Worm (Caenorhabditis elegans) whole organism, young adult: ENCODE measurements around the gene F14E5.2.

ENCODE experiments used
- B0261.1 ChIP-seq: sonication (generic microtip); optimal IDR thresholded peaks from 2 replicates; lab custom pipeline; 2016; ENCODE audit warnings: mild to moderate bottlenecking, missing genetic modification characterization, moderate library complexity, missing compliant biosample characterization
- B0336.3 ChIP-seq: fragments of 200-800 bp; sonication (Bioruptor generic); IDR thresholded peaks from 2 replicates; pipeline ENCODE4 v1.3.6; 2022; ENCODE audit warnings: missing genetic modification characterization, missing compliant biosample characterization
- C17E4.6 ChIP-seq: fragments of 200-800 bp; sonication (Bioruptor generic); IDR thresholded peaks from 2 replicates; pipeline ENCODE4 v1.3.6; 2022; ENCODE audit warnings: missing genetic modification reagents, missing genetic modification characterization, missing compliant biosample characterization
- F10E7.11 ChIP-seq: sonication (generic microtip); optimal IDR thresholded peaks from 2 replicates; lab custom pipeline; 2017; ENCODE audit warnings: mild to moderate bottlenecking, missing genetic modification characterization, moderate library complexity, missing compliant biosample characterization
- F23B12.7 ChIP-seq: sonication (generic microtip); optimal IDR thresholded peaks from 2 replicates; lab custom pipeline; 2017; ENCODE audit warnings: missing genetic modification characterization, mild to moderate bottlenecking, missing compliant biosample characterization, antibody characterized with exemption, moderate library complexity; ENCODE audit not compliant: insufficient read depth
- F37B4.10 ChIP-seq: fragments of 200-800 bp; sonication (Bioruptor generic); IDR thresholded peaks from 2 replicates; pipeline ENCODE4 v1.3.6; 2022; ENCODE audit warnings: missing genetic modification characterization, missing compliant biosample characterization
- F39B2.1 ChIP-seq: fragments of 200-800 bp; sonication (Bioruptor generic); IDR thresholded peaks from 2 replicates; pipeline ENCODE4 v1.3.6; 2022; ENCODE audit warnings: missing genetic modification reagents, missing genetic modification characterization, missing compliant biosample characterization
- F55B11.4 ChIP-seq: sonication (generic microtip); optimal IDR thresholded peaks from 2 replicates; lab custom pipeline; 2016; ENCODE audit warnings: missing compliant biosample characterization, missing genetic modification characterization, borderline replicate concordance; ENCODE audit not compliant: insufficient read depth
- K11D2.4 ChIP-seq: fragments of 200-800 bp; sonication (Bioruptor generic); IDR thresholded peaks from 2 replicates; pipeline ENCODE4 v1.3.6; 2022; ENCODE audit warnings: missing genetic modification reagents, missing genetic modification characterization, missing compliant biosample characterization
- Y67H2A.10 ChIP-seq: fragments of 200-800 bp; sonication (Bioruptor generic); conservative IDR thresholded peaks from 2 replicates; pipeline ENCODE4 v1.3.6; 2022; ENCODE audit warnings: missing genetic modification reagents, missing genetic modification characterization, missing compliant biosample characterization
- Y95B8A.8 ChIP-seq: fragments of 200-800 bp; sonication (Bioruptor generic); IDR thresholded peaks from 2 replicates; pipeline ENCODE4 v1.3.6; 2022; ENCODE audit warnings: missing genetic modification reagents, missing genetic modification characterization, missing compliant biosample characterization
- akir-1 ChIP-seq: fragments of 200-800 bp; sonication (Bioruptor generic); optimal IDR thresholded peaks from 2 replicates; lab custom pipeline; 2018; ENCODE audit warnings: mild to moderate bottlenecking, missing genetic modification characterization, moderate library complexity, missing compliant biosample characterization
- atf-7 ChIP-seq: sonication (generic microtip); optimal IDR thresholded peaks from 2 replicates; lab custom pipeline; 2017; ENCODE audit warnings: mild to moderate bottlenecking, missing genetic modification characterization, missing compliant biosample characterization
- attf-5 ChIP-seq: fragments of 200-800 bp; sonication (Bioruptor generic); optimal IDR thresholded peaks from 2 replicates; lab custom pipeline; 2018; ENCODE audit warnings: mild to moderate bottlenecking, missing genetic modification characterization, missing compliant biosample characterization
- bed-1 ChIP-seq: fragments of 200-800 bp; sonication (Bioruptor generic); IDR thresholded peaks from 2 replicates; pipeline ENCODE4 v1.3.6; 2022; ENCODE audit warnings: missing genetic modification reagents, missing genetic modification characterization, missing compliant biosample characterization
- ccch-3 ChIP-seq: fragments of 200-800 bp; sonication (Bioruptor generic); optimal IDR thresholded peaks from 2 replicates; lab custom pipeline; 2018; ENCODE audit warnings: mild to moderate bottlenecking, missing genetic modification characterization, missing compliant biosample characterization
- cebp-1 ChIP-seq, 2 experiments: fragments of 200-800 bp in 1 of 2; sonication (Bioruptor generic) in 1 of 2; sonication (generic microtip) in 1 of 2; IDR thresholded peaks in 1 of 2; optimal IDR thresholded peaks in 1 of 2; 2 replicates each; pipeline versions ENCODE4 v1.3.6 to Lab custom; 2017 to 2022; ENCODE audit warnings: missing compliant biosample characterization in 2 of 2, missing genetic modification characterization in 2 of 2, mild to moderate bottlenecking in 1 of 2, missing genetic modification reagents in 1 of 2, moderate library complexity in 1 of 2
- ceh-27 ChIP-seq: fragments of 200-800 bp; sonication (Bioruptor generic); optimal IDR thresholded peaks from 2 replicates; lab custom pipeline; 2018; ENCODE audit warnings: mild to moderate bottlenecking, missing genetic modification characterization, moderate library complexity, missing compliant biosample characterization
- ceh-79 ChIP-seq: sonication (generic microtip); optimal IDR thresholded peaks from 2 replicates; lab custom pipeline; 2017; ENCODE audit warnings: mild to moderate bottlenecking, missing genetic modification characterization, missing compliant biosample characterization
- ceh-91 ChIP-seq: fragments of 200-800 bp; sonication (Bioruptor generic); IDR thresholded peaks from 2 replicates; pipeline ENCODE4 v1.3.6; 2022; ENCODE audit warnings: missing genetic modification reagents, missing genetic modification characterization, missing compliant biosample characterization
- dpff-1 ChIP-seq: sonication (generic microtip); optimal IDR thresholded peaks from 2 replicates; lab custom pipeline; 2017; ENCODE audit warnings: mild to moderate bottlenecking, missing genetic modification characterization, missing compliant biosample characterization
- egrh-3 ChIP-seq: fragments of 200-800 bp; sonication (Bioruptor generic); IDR thresholded peaks from 2 replicates; pipeline ENCODE4 v1.3.6; 2022; ENCODE audit warnings: missing genetic modification reagents, missing genetic modification characterization, missing compliant biosample characterization
- him-1 ChIP-seq: sonication (generic microtip); optimal IDR thresholded peaks from 2 replicates; lab custom pipeline; 2016; ENCODE audit warnings: missing genotype, missing genetic modification reagents, missing genetic modification characterization, missing compliant biosample characterization
- hmg-1.2 ChIP-seq: fragments of 200-800 bp; sonication (Bioruptor generic); IDR thresholded peaks from 2 replicates; pipeline ENCODE4 v1.3.6; 2022; ENCODE audit warnings: missing genetic modification reagents, missing genetic modification characterization, missing compliant biosample characterization
- hmg-20 ChIP-seq: fragments of 200-800 bp; sonication (Bioruptor generic); IDR thresholded peaks from 2 replicates; pipeline ENCODE4 v1.3.6; 2022; ENCODE audit warnings: missing genetic modification reagents, missing genetic modification characterization, missing compliant biosample characterization
- hrde-1 ChIP-seq: sonication (generic microtip); optimal IDR thresholded peaks from 2 replicates; lab custom pipeline; 2016; ENCODE audit warnings: missing genetic modification characterization, mild to moderate bottlenecking, missing compliant biosample characterization, moderate library complexity, missing genotype, missing genetic modification reagents, borderline replicate concordance
- lin-35 ChIP-seq, 3 experiments: fragments of 150-350 bp in 2 of 3; sonication (generic microtip) in 1 of 3; optimal IDR thresholded peaks; 2 replicates each; lab custom pipeline; 2014 to 2018; ENCODE audit warnings: missing biosample characterization in 3 of 3, missing genetic modification characterization in 3 of 3, missing genetic modification reagents in 3 of 3
- lin-54 ChIP-seq: fragments of 200-800 bp; sonication (Bioruptor generic); optimal IDR thresholded peaks from 2 replicates; lab custom pipeline; 2018; ENCODE audit warnings: mild to moderate bottlenecking, missing genetic modification characterization, missing compliant biosample characterization
- lsy-27 ChIP-seq: sonication (generic microtip); optimal IDR thresholded peaks from 2 replicates; lab custom pipeline; 2017; ENCODE audit warnings: missing genetic modification characterization, mild to moderate bottlenecking, missing compliant biosample characterization, antibody characterized with exemption, missing genotype, borderline replicate concordance; ENCODE audit not compliant: insufficient read depth
- madf-3 ChIP-seq: fragments of 200-800 bp; sonication (Bioruptor generic); IDR thresholded peaks from 2 replicates; pipeline ENCODE4 v1.3.6; 2022; ENCODE audit warnings: missing genetic modification reagents, missing genetic modification characterization, missing compliant biosample characterization
- mcd-1 ChIP-seq: fragments of 200-800 bp; sonication (Bioruptor generic); IDR thresholded peaks from 2 replicates; pipeline ENCODE4 v1.3.6; 2022; ENCODE audit warnings: missing genetic modification reagents, missing genetic modification characterization, missing compliant biosample characterization
- mel-28 ChIP-seq: sonication (generic microtip); optimal IDR thresholded peaks from 2 replicates; lab custom pipeline; 2016; ENCODE audit warnings: borderline replicate concordance, mild to moderate bottlenecking, missing genetic modification characterization, missing compliant biosample characterization
- mes-4 ChIP-seq: sonication (generic microtip); optimal IDR thresholded peaks from 2 replicates; lab custom pipeline; 2016; ENCODE audit warnings: missing genotype, missing genetic modification characterization, missing compliant biosample characterization
- nfya-1 ChIP-seq: sonication (generic microtip); optimal IDR thresholded peaks from 2 replicates; lab custom pipeline; 2017; ENCODE audit warnings: antibody characterized with exemption, missing compliant biosample characterization, missing genetic modification characterization, borderline replicate concordance; ENCODE audit not compliant: insufficient read depth
- nfyb-1 ChIP-seq: fragments of 200-800 bp; sonication (Bioruptor generic); IDR thresholded peaks from 2 replicates; pipeline ENCODE4 v1.3.6; 2022; ENCODE audit warnings: missing genetic modification reagents, missing genetic modification characterization, missing compliant biosample characterization
- nhr-90 ChIP-seq: sonication (generic microtip); optimal IDR thresholded peaks from 2 replicates; lab custom pipeline; 2016; ENCODE audit warnings: missing genotype, mild to moderate bottlenecking, missing genetic modification characterization, missing compliant biosample characterization
- rcor-1 ChIP-seq: fragments of 200-800 bp; sonication (Bioruptor generic); IDR thresholded peaks from 2 replicates; pipeline ENCODE4 v1.3.6; 2022; ENCODE audit warnings: missing genetic modification reagents, missing genetic modification characterization, missing compliant biosample characterization
- repo-1 ChIP-seq: sonication (generic microtip); optimal IDR thresholded peaks from 2 replicates; lab custom pipeline; 2017; ENCODE audit warnings: mild to moderate bottlenecking, missing genetic modification characterization, missing compliant biosample characterization
- sdz-38 ChIP-seq: sonication (generic microtip); optimal IDR thresholded peaks from 2 replicates; lab custom pipeline; 2016; ENCODE audit warnings: missing genotype, missing genetic modification characterization, missing compliant biosample characterization
- snpc-1.1 ChIP-seq: sonication (generic microtip); optimal IDR thresholded peaks from 2 replicates; lab custom pipeline; 2017; ENCODE audit warnings: missing genetic modification characterization, mild to moderate bottlenecking, missing compliant biosample characterization, antibody characterized with exemption, moderate library complexity, missing genotype, missing genetic modification reagents; ENCODE audit not compliant: insufficient read depth
- snpc-1.3 ChIP-seq: sonication (generic microtip); optimal IDR thresholded peaks from 2 replicates; lab custom pipeline; 2017; ENCODE audit warnings: missing genetic modification characterization, mild to moderate bottlenecking, missing compliant biosample characterization, antibody characterized with exemption, moderate library complexity, missing genotype, missing genetic modification reagents; ENCODE audit not compliant: insufficient read depth
- unc-62 ChIP-seq: fragments of 150-350 bp; optimal IDR thresholded peaks from 2 replicates; lab custom pipeline; 2014; ENCODE audit warnings: missing biosample characterization, missing genetic modification reagents, missing genetic modification characterization
- zim-3 ChIP-seq: sonication (generic microtip); optimal IDR thresholded peaks from 2 replicates; lab custom pipeline; 2017; ENCODE audit warnings: mild to moderate bottlenecking, missing genetic modification characterization, moderate library complexity, missing compliant biosample characterization
- ztf-26 ChIP-seq: sonication (generic microtip); optimal IDR thresholded peaks from 2 replicates; lab custom pipeline; 2017; ENCODE audit warnings: missing genetic modification characterization, missing compliant biosample characterization
- ztf-28 ChIP-seq: fragments of 200-800 bp; sonication (Bioruptor generic); IDR thresholded peaks from 2 replicates; pipeline ENCODE4 v1.3.6; 2022; ENCODE audit warnings: missing genetic modification reagents, missing genetic modification characterization, missing compliant biosample characterization
- ztf-6 ChIP-seq: fragments of 200-800 bp; sonication (Bioruptor generic); IDR thresholded peaks from 2 replicates; pipeline ENCODE4 v1.3.6; 2022; ENCODE audit warnings: missing genetic modification reagents, missing genetic modification characterization, missing compliant biosample characterization

The F14E5.2 gene

DNA sequence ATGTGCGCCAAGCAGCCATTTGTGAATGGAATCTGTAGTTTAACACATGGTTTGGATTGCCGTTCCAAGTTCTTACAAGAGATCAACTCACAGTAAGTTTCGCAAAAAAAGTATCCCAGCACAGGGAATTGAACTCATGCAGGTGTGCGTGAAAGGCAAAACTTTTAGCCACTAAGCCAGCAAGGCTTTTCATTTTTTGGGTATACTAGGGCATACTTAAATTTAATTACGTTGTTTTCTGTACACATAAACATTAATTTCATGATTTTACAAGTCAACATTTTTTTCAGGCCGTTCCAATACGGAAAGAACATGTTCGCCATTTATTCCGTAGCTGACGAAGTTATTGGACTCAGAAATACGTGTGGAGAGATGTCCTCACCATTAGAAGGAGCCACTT lies 12.9 kb upstream of the F14E5.2 start (continued):
- TF ChIP-seq F55B11.4 (tag; lab: Kevin White, UChicago) (peak; percentile 15), madf-3 (GFP tag; lab: Robert Waterston, UW) (0 out of 2 replicates have a peak, but pooled peaks have one; percentile 74), snpc-1.3 (tag; lab: Kevin White, UChicago) (peak; percentile 88), repo-1 (tag; lab: Kevin White, UChicago) (peak; percentile 84), unc-62 (GFP tag; lab: Kevin White, UChicago) (no peak), F23B12.7 (no peak), attf-5 (GFP tag; lab: Kevin White, UChicago) (peak; percentile 65), hrde-1 (tag; lab: Kevin White, UChicago) (peak; percentile 89), mes-4 (tag; lab: Kevin White, UChicago) (peak; percentile 88), bed-1 (GFP tag; lab: Robert Waterston, UW) (no peak), zim-3 (tag; lab: Kevin White, UChicago) (peak; percentile 43), dpff-1 (tag; lab: Kevin White, UChicago) (peak; percentile 87), B0336.3 (GFP tag; lab: Robert Waterston, UW) (no peak), him-1 (tag; lab: Kevin White, UChicago) (no peak), K11D2.4 (GFP tag; lab: Robert Waterston, UW) (0 out of 2 replicates have a peak, but pooled peaks have one; percentile 37), rcor-1 (GFP tag; lab: Robert Waterston, UW) (peak; percentile 73), sdz-38 (peak; percentile 27), lsy-27 (no peak), snpc-1.1 (tag; lab: Kevin White, UChicago) (peak; percentile 52), F10E7.11 (tag; lab: Kevin White, UChicago) (peak; percentile 90), akir-1 (GFP tag; lab: Kevin White, UChicago) (no peak), atf-7 (peak; percentile 61), F37B4.10 (GFP tag; lab: Robert Waterston, UW) (0 out of 2 replicates have a peak, but pooled peaks have one; percentile 75), Y67H2A.10 (GFP tag; lab: Robert Waterston, UW) (no peak), hmg-20 (GFP tag; lab: Robert Waterston, UW) (0 out of 2 replicates have a peak, but pooled peaks have one; percentile 65), cebp-1 (GFP tag; IDR thresholded peaks at IDR 0.05; lab: Robert Waterston, UW) (no peak), cebp-1 (tag; optimal IDR thresholded peaks at IDR 0.05; lab: Kevin White, UChicago) (no peak), F39B2.1 (GFP tag; lab: Robert Waterston, UW) (peak; percentile 23; the same call in 1 of the 2 replicates), ccch-3 (GFP tag; lab: Kevin White, UChicago) (no peak), ceh-91 (GFP tag; lab: Robert Waterston, UW) (no peak), ceh-79 (peak; percentile 87), egrh-3 (GFP tag; lab: Robert Waterston, UW) (no peak), mcd-1 (peak; percentile 53; the same call in 1 of the 2 replicates), B0261.1 (tag; lab: Kevin White, UChicago) (peak; percentile 75), ztf-6 (peak; percentile 65; the same call in 1 of the 2 replicates), nhr-90 (tag; lab: Kevin White, UChicago) (peak; percentile 85), C17E4.6 (peak; percentile 50; the same call in 1 of the 2 replicates), ztf-26 (tag; lab: Kevin White, UChicago) (no peak), mel-28 (tag; lab: Kevin White, UChicago) (no peak), nfyb-1 (GFP tag; lab: Robert Waterston, UW) (peak; percentile 61), ztf-28 (GFP tag; lab: Robert Waterston, UW) (0 out of 2 replicates have a peak, but pooled peaks have one; percentile 25), lin-35 (GFP tag; optimal IDR thresholded peaks at IDR 0.05; lab: Kevin White, UChicago) (peak in 1 of 3 experiments; percentile 56), hmg-1.2 (GFP tag; lab: Robert Waterston, UW) (peak; percentile 73), lin-54 (GFP tag; lab: Kevin White, UChicago) (peak; percentile 66), ceh-27 (peak; percentile 34), nfya-1 (tag; lab: Kevin White, UChicago) (no peak), Y95B8A.8 (GFP tag; lab: Robert Waterston, UW) (no peak)
